Worm (Caenorhabditis elegans) whole organism, L1 larva: ENCODE results near the gene sre-54.

ENCODE experiments used
- aha-1 ChIP-seq: fragments of 150-350 bp; optimal IDR thresholded peaks from 2 replicates; lab custom pipeline; 2014; ENCODE audit warnings: missing biosample characterization, missing genetic modification characterization
- ceh-63 ChIP-seq: fragments of 200-800 bp; sonication (Bioruptor generic); optimal IDR thresholded peaks from 2 replicates; lab custom pipeline; 2018; ENCODE audit warnings: mild to moderate bottlenecking, missing genetic modification characterization, missing compliant biosample characterization
- efl-3 ChIP-seq: fragments of 200-800 bp; sonication (Bioruptor generic); optimal IDR thresholded peaks from 2 replicates; lab custom pipeline; 2018; ENCODE audit warnings: mild to moderate bottlenecking, missing genetic modification characterization, missing compliant biosample characterization
- hlh-4 ChIP-seq: sonication (generic microtip); optimal IDR thresholded peaks from 2 replicates; lab custom pipeline; 2016; ENCODE audit warnings: mild to moderate bottlenecking, missing genetic modification characterization, missing compliant biosample characterization
- jun-1 ChIP-seq: fragments of 150-350 bp; optimal IDR thresholded peaks from 2 replicates; lab custom pipeline; 2014; ENCODE audit warnings: missing biosample characterization, missing genetic modification reagents, missing genetic modification characterization
- lin-15B ChIP-seq: fragments of 150-350 bp; sonication (generic microtip); optimal IDR thresholded peaks from 3 replicates; lab custom pipeline; 2014; ENCODE audit warnings: missing biosample characterization, missing genetic modification characterization
- rnt-1 ChIP-seq: sonication (generic microtip); optimal IDR thresholded peaks from 2 replicates; lab custom pipeline; 2016; ENCODE audit warnings: mild to moderate bottlenecking, missing genetic modification characterization, moderate library complexity, missing compliant biosample characterization
- unc-62 ChIP-seq: fragments of 150-350 bp; optimal IDR thresholded peaks from 2 replicates; lab custom pipeline; 2014; ENCODE audit warnings: missing biosample characterization, missing genetic modification reagents, missing genetic modification characterization
- unc-98 ChIP-seq: fragments of 200-800 bp; sonication (Bioruptor generic); IDR thresholded peaks from 2 replicates; pipeline ENCODE4 v1.3.6; 2022; ENCODE audit warnings: missing genetic modification characterization, missing compliant biosample characterization
- xbp-1 ChIP-seq: sonication (generic microtip); optimal IDR thresholded peaks from 2 replicates; lab custom pipeline; 2016; ENCODE audit warnings: missing genetic modification characterization, missing compliant biosample characterization

- TF ChIP-seq aha-1, result no peak
- TF ChIP-seq unc-98 (GFP tag; lab: Robert Waterston, UW), result no peak
- TF ChIP-seq lin-15B (tag; lab: Kevin White, UChicago), result no peak
- no peak for TF ChIP-seq jun-1 (tag; lab: Kevin White, UChicago)
- TF ChIP-seq rnt-1, result no peak
- TF ChIP-seq hlh-4 (tag; lab: Kevin White, UChicago), result no peak
- TF ChIP-seq xbp-1 (tag; lab: Kevin White, UChicago), result no peak
- TF ChIP-seq unc-62 (GFP tag; lab: Kevin White, UChicago), result no peak
- TF ChIP-seq ceh-63 (GFP tag; lab: Kevin White, UChicago), result no peak
- no peak for TF ChIP-seq efl-3 (GFP tag; lab: Kevin White, UChicago)
Observed at ce11 chrII:12352115-12352514, 19.4 kb downstream of the sre-54 start, which contains the start of gene ras-1.
